Fruit fly (Drosophila melanogaster): ENCODE results near the gene Edc3.

Gene Edc3

dm6 chr3L:17531397-17531796, 1.7 kb upstream of the Edc3 start (continued):
- no peak for TF ChIP-seq dmrt99B (tag; optimal IDR thresholded peaks at IDR 0.05)
- TF ChIP-seq ara (GFP tag; IDR thresholded peaks at IDR 0.05), result no peak
- no peak for TF ChIP-seq Nf-YA (GFP tag; IDR thresholded peaks at IDR 0.05)
- TF ChIP-seq cad (GFP tag; optimal IDR thresholded peaks at IDR 0.05), result no peak
- TF ChIP-seq bsh (GFP tag; optimal IDR thresholded peaks at IDR 0.05), result no peak
- TF ChIP-seq Hmr (GFP tag; optimal IDR thresholded peaks at IDR 0.05), result peak; percentile 5
- no peak for TF ChIP-seq az2 (GFP tag; optimal IDR thresholded peaks at IDR 0.05)
- TF ChIP-seq Hmx (GFP tag; optimal IDR thresholded peaks at IDR 0.05), result no peak
- no peak for TF ChIP-seq ranshi (GFP tag; IDR thresholded peaks at IDR 0.05)
- TF ChIP-seq phol (tag; optimal IDR thresholded peaks at IDR 0.05), result no peak
- peak; percentile 6 for TF ChIP-seq salm (tag; optimal IDR thresholded peaks at IDR 0.05)
- TF ChIP-seq hbn (GFP tag; IDR thresholded peaks at IDR 0.05; ENCODE audit: partially characterized antibody), result no peak
- no peak for TF ChIP-seq CG15601 (tag; optimal IDR thresholded peaks at IDR 0.05)
- TF ChIP-seq Optix (GFP tag; IDR thresholded peaks at IDR 0.05), result no peak
- TF ChIP-seq HHEX (GFP tag; optimal IDR thresholded peaks at IDR 0.05), result no peak
- TF ChIP-seq pita (GFP tag; optimal IDR thresholded peaks at IDR 0.05), result no peak
- no peak for TF ChIP-seq sna (GFP tag; IDR thresholded peaks at IDR 0.05; ENCODE audit: partially characterized antibody)
- no peak for TF ChIP-seq CG6175 (GFP tag; IDR thresholded peaks at IDR 0.05)
- no peak for TF ChIP-seq CG1529 (GFP tag; optimal IDR thresholded peaks at IDR 0.05)
- peak; percentile 67 for TF ChIP-seq CG12769 (tag; optimal IDR thresholded peaks at IDR 0.05)
- no peak for TF ChIP-seq gfzf (GFP tag; optimal IDR thresholded peaks at IDR 0.05)
- TF ChIP-seq CG10431 (GFP tag; optimal IDR thresholded peaks at IDR 0.05), result peak; percentile 88
- TF ChIP-seq mirr (GFP tag; optimal IDR thresholded peaks at IDR 0.05), result peak; percentile 99
- TF ChIP-seq Doc2 (GFP tag; IDR thresholded peaks at IDR 0.05), result no peak
- TF ChIP-seq Jarid2 (GFP tag; optimal IDR thresholded peaks at IDR 0.05), result no peak
- TF ChIP-seq Sry-β (GFP tag; optimal IDR thresholded peaks at IDR 0.05), result no peak
- TF ChIP-seq CG8944 (GFP tag; optimal IDR thresholded peaks at IDR 0.05), result no peak
- TF ChIP-seq CG9817 (tag; optimal IDR thresholded peaks at IDR 0.05), result no peak
- TF ChIP-seq CG17361 (GFP tag; IDR thresholded peaks at IDR 0.05), result no peak
- no peak for TF ChIP-seq CG12391 (tag; optimal IDR thresholded peaks at IDR 0.05)
- TF ChIP-seq dan (GFP tag; IDR thresholded peaks at IDR 0.05), result no peak
- TF ChIP-seq CG10147 (GFP tag; optimal IDR thresholded peaks at IDR 0.05), result no peak
- TF ChIP-seq GATAe (GFP tag; conservative IDR thresholded peaks at IDR 0.05), result peak; percentile 80
- no peak for TF ChIP-seq Drgx (GFP tag; IDR thresholded peaks at IDR 0.05)
- no peak for TF ChIP-seq oc (tag; optimal IDR thresholded peaks at IDR 0.05)
- no peak for TF ChIP-seq Bdp1 (GFP tag; optimal IDR thresholded peaks at IDR 0.05)
- no peak for TF ChIP-seq repo (GFP tag; optimal IDR thresholded peaks at IDR 0.05)
- no peak for TF ChIP-seq CG8281 (tag; optimal IDR thresholded peaks at IDR 0.05)
- TF ChIP-seq CG11696 (GFP tag; IDR thresholded peaks at IDR 0.05), result no peak
- TF ChIP-seq CG31224 (GFP tag; IDR thresholded peaks at IDR 0.05), result no peak
- no peak for TF ChIP-seq CG16863 (GFP tag; optimal IDR thresholded peaks at IDR 0.05)
- no peak for TF ChIP-seq CG6272 (GFP tag; IDR thresholded peaks at IDR 0.05)
- TF ChIP-seq CG3163 (GFP tag; optimal IDR thresholded peaks at IDR 0.05), result no peak
- peak; percentile 32 for TF ChIP-seq wek (GFP tag; optimal IDR thresholded peaks at IDR 0.05)
- TF ChIP-seq CG11723 (GFP tag; optimal IDR thresholded peaks at IDR 0.05), result no peak
- no peak for TF ChIP-seq CG32767 (GFP tag; IDR thresholded peaks at IDR 0.05)
- TF ChIP-seq CG34376 (GFP tag; optimal IDR thresholded peaks at IDR 0.05), result peak; percentile 98
- no peak for TF ChIP-seq Ptx1 (GFP tag; IDR thresholded peaks at IDR 0.05)
- TF ChIP-seq hkb (optimal IDR thresholded peaks at IDR 0.05), result no peak
- no peak for TF ChIP-seq hkb (GFP tag; IDR thresholded peaks at IDR 0.05)
- TF ChIP-seq vvl (GFP tag; IDR thresholded peaks at IDR 0.05), result no peak
- no peak for TF ChIP-seq Mad (GFP tag; optimal IDR thresholded peaks at IDR 0.05)
- TF ChIP-seq croc (GFP tag; conservative IDR thresholded peaks at IDR 0.05), result no peak
